In the genomic region with DNA sequence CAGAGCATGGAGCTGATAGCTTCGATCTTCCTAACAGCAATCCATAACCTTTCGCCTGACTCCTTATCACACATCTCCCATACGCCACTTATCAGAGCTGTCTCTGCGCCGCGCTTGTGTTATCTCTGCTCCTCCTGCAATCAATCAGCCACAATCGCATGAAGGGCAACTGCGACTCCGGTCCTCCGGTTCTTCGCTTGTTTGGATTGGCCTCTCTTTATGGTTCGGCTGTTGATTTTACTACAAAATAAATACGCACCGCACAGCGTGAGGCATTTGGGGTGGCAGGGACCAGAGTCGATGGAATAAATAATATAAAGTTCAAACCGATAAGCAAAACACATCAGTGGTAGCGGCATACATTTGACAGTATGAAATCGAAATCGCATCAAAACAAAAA, we compare ENCODE assay signal across 1 fruit fly cellular context.
TF ChIP-seq lines count a peak whose summit lies in the region.

No protein-coding gene starts in this region.

TF ChIP-seq in whole organism, embryonic, 481 proteins besides CTCF, POLR2A, EP300 and RAD21 (continued from another document):
- TF ChIP-seq lov (optimal IDR thresholded peaks at IDR 0.05; lab: Kevin White, UChicago) (no peak), lov (GFP tag; IDR thresholded peaks at IDR 0.05; lab: Robert Waterston, UW) (peak; percentile 87), Sry-β (GFP tag; optimal IDR thresholded peaks at IDR 0.05; lab: Kevin White, UChicago) (peak; percentile 41), Asciz (GFP tag; optimal IDR thresholded peaks at IDR 0.05; lab: Kevin White, UChicago) (peak; percentile 79), Kr (GFP tag; optimal IDR thresholded peaks at IDR 0.05; lab: Kevin White, UChicago) (peak; percentile 82), tio (GFP tag; optimal IDR thresholded peaks at IDR 0.05; lab: Kevin White, UChicago) (peak; percentile 63), CG10431 (GFP tag; optimal IDR thresholded peaks at IDR 0.05; lab: Kevin White, UChicago) (no peak), CG13296 (GFP tag; optimal IDR thresholded peaks at IDR 0.05; lab: Kevin White, UChicago) (peak; percentile 26), BtbVII (GFP tag; optimal IDR thresholded peaks at IDR 0.05; lab: Kevin White, UChicago) (peak; percentile 38), Xbp1 (GFP tag; optimal IDR thresholded peaks at IDR 0.05; lab: Kevin White, UChicago) (no peak), Mrtf (GFP tag; IDR thresholded peaks at IDR 0.05; lab: Robert Waterston, UW) (peak; percentile 49; the same call in 1 of the 3 replicates), CG8944 (GFP tag; optimal IDR thresholded peaks at IDR 0.05; lab: Kevin White, UChicago) (peak; percentile 18), CG9727 (GFP tag; optimal IDR thresholded peaks at IDR 0.05; lab: Kevin White, UChicago) (peak; percentile 89), CG4360 (GFP tag; IDR thresholded peaks at IDR 0.05; lab: Robert Waterston, UW) (peak; percentile 66), so (GFP tag; IDR thresholded peaks at IDR 0.05; lab: Robert Waterston, UW) (0 out of 3 replicates have a peak, but pooled peaks have one; percentile 47), CG5953 (GFP tag; IDR thresholded peaks at IDR 0.05; lab: Robert Waterston, UW) (no peak), gcm (GFP tag; optimal IDR thresholded peaks at IDR 0.05; lab: Kevin White, UChicago) (peak; percentile 78), z (GFP tag; IDR thresholded peaks at IDR 0.05; lab: Robert Waterston, UW) (peak; percentile 68; the same call in 2 of the 3 replicates), gem (tag; optimal IDR thresholded peaks at IDR 0.05; lab: Kevin White, UChicago) (peak; percentile 67), B-H1 (GFP tag; IDR thresholded peaks at IDR 0.05; lab: Robert Waterston, UW) (no peak; the same call in 2 of the 3 replicates), CG8359 (GFP tag; optimal IDR thresholded peaks at IDR 0.05; lab: Kevin White, UChicago; ENCODE audit: borderline replicate concordance) (peak; percentile 67), NK7.1 (GFP tag; optimal IDR thresholded peaks at IDR 0.05; lab: Kevin White, UChicago) (peak; percentile 71), CG30403 (GFP tag; optimal IDR thresholded peaks at IDR 0.05; lab: Kevin White, UChicago) (no peak), luna (GFP tag; optimal IDR thresholded peaks at IDR 0.05; lab: Kevin White, UChicago) (no peak), CG16863 (GFP tag; optimal IDR thresholded peaks at IDR 0.05; lab: Kevin White, UChicago) (peak; percentile 69), zfh1 (GFP tag; IDR thresholded peaks at IDR 0.05; lab: Robert Waterston, UW) (peak; percentile 89), Dp (GFP tag; optimal IDR thresholded peaks at IDR 0.05; lab: Kevin White, UChicago) (no peak), unpg (GFP tag; optimal IDR thresholded peaks at IDR 0.05; lab: Kevin White, UChicago) (peak; percentile 45), slp2 (GFP tag; optimal IDR thresholded peaks at IDR 0.05; lab: Kevin White, UChicago) (no peak), schlank (tag; optimal IDR thresholded peaks at IDR 0.05; lab: Kevin White, UChicago) (peak; percentile 8), CkIIα-i1 (GFP tag; IDR thresholded peaks at IDR 0.05; lab: Robert Waterston, UW) (no peak), ranshi (GFP tag; IDR thresholded peaks at IDR 0.05; lab: Robert Waterston, UW) (peak; percentile 26; the same call in 1 of the 2 replicates), jing (GFP tag; optimal IDR thresholded peaks at IDR 0.05; lab: Kevin White, UChicago) (peak; percentile 8), HLH54F (GFP tag; optimal IDR thresholded peaks at IDR 0.05; lab: Kevin White, UChicago) (no peak), chinmo (GFP tag; IDR thresholded peaks at IDR 0.05; lab: Robert Waterston, UW; ENCODE audit: partially characterized antibody) (no peak), org-1 (GFP tag; optimal IDR thresholded peaks at IDR 0.05; lab: Kevin White, UChicago) (peak; percentile 58), da (GFP tag; optimal IDR thresholded peaks at IDR 0.05; lab: Kevin White, UChicago) (no peak), cad (GFP tag; optimal IDR thresholded peaks at IDR 0.05; lab: Kevin White, UChicago) (no peak), tgo (GFP tag; IDR thresholded peaks at IDR 0.05; lab: Robert Waterston, UW) (peak; percentile 34; the same call in 1 of the 3 replicates), pan (optimal IDR thresholded peaks at IDR 0.05; lab: Kevin White, UChicago) (no peak), pan (GFP tag; optimal IDR thresholded peaks at IDR 0.05 in 1 of 2, IDR thresholded peaks at IDR 0.05 in 1 of 2) (peak in 1 of 2 experiments; percentile 43), tup (GFP tag; optimal IDR thresholded peaks at IDR 0.05; lab: Kevin White, UChicago) (peak; percentile 48), Atf3 (GFP tag; optimal IDR thresholded peaks at IDR 0.05; lab: Kevin White, UChicago) (peak; percentile 72), CG6272 (GFP tag; IDR thresholded peaks at IDR 0.05; lab: Robert Waterston, UW) (no peak), mam (GFP tag; optimal IDR thresholded peaks at IDR 0.05; lab: Kevin White, UChicago) (peak; percentile 26), YL-1 (GFP tag; optimal IDR thresholded peaks at IDR 0.05; lab: Kevin White, UChicago) (no peak), bowl (GFP tag; IDR thresholded peaks at IDR 0.05; lab: Robert Waterston, UW) (no peak), CG14050 (GFP tag; IDR thresholded peaks at IDR 0.05; lab: Robert Waterston, UW) (0 out of 3 replicates have a peak, but pooled peaks have one; percentile 16), CG7556 (GFP tag; optimal IDR thresholded peaks at IDR 0.05; lab: Kevin White, UChicago) (no peak), seq (GFP tag; IDR thresholded peaks at IDR 0.05; lab: Robert Waterston, UW) (no peak; the same call in 1 of the 2 replicates), ATbp (GFP tag; optimal IDR thresholded peaks at IDR 0.05; lab: Kevin White, UChicago) (peak; percentile 66), CG12744 (GFP tag; optimal IDR thresholded peaks at IDR 0.05; lab: Kevin White, UChicago) (no peak), otp (GFP tag; IDR thresholded peaks at IDR 0.05; lab: Robert Waterston, UW) (peak; percentile 84), bsh (GFP tag; optimal IDR thresholded peaks at IDR 0.05; lab: Kevin White, UChicago) (peak in 1 of 2 experiments; percentile 54), Mes4 (GFP tag; optimal IDR thresholded peaks at IDR 0.05; lab: Kevin White, UChicago) (peak; percentile 57), E2f2 (GFP tag; IDR thresholded peaks at IDR 0.05; lab: Robert Waterston, UW) (peak; percentile 14), CG13123 (GFP tag; optimal IDR thresholded peaks at IDR 0.05; lab: Kevin White, UChicago) (peak; percentile 8), btn (GFP tag; optimal IDR thresholded peaks at IDR 0.05; lab: Kevin White, UChicago) (peak; percentile 71), oc (tag; optimal IDR thresholded peaks at IDR 0.05; lab: Kevin White, UChicago) (peak; percentile 15), CG34376 (GFP tag; optimal IDR thresholded peaks at IDR 0.05; lab: Kevin White, UChicago) (no peak), odd (GFP tag; optimal IDR thresholded peaks at IDR 0.05; lab: Kevin White, UChicago) (peak; percentile 39), CG7357 (GFP tag; IDR thresholded peaks at IDR 0.05; lab: Robert Waterston, UW) (no peak)
